Fruit fly (Drosophila melanogaster) whole organism, embryonic: Measurements from ENCODE around the gene ZnT86D.

ENCODE experiments used
- Bdp1 ChIP-seq: fragments of 200-800 bp; sonication (Bioruptor generic); optimal IDR thresholded peaks from 3 replicates; lab custom pipeline; 2016; ENCODE audit warnings: missing biosample characterization, missing genetic modification characterization
- BtbVII ChIP-seq: fragments of 200-800 bp; sonication (Bioruptor generic); optimal IDR thresholded peaks from 3 replicates; lab custom pipeline; 2017; ENCODE audit warnings: missing biosample characterization, mild to moderate bottlenecking, missing genetic modification characterization
- CG11723 ChIP-seq: fragments of 200-800 bp; sonication (Bioruptor generic); optimal IDR thresholded peaks from 2 replicates; lab custom pipeline; 2017; ENCODE audit warnings: missing biosample characterization, mild to moderate bottlenecking, missing genetic modification characterization
- CG12391 ChIP-seq: fragments of 200-800 bp; sonication (Bioruptor generic); optimal IDR thresholded peaks from 3 replicates; lab custom pipeline; 2018; ENCODE audit warnings: missing biosample characterization, mild to moderate bottlenecking, missing genetic modification characterization, moderate library complexity
- CG13624 ChIP-seq: fragments of 200-800 bp; sonication (Bioruptor generic); optimal IDR thresholded peaks from 2 replicates; lab custom pipeline; 2016; ENCODE audit warnings: missing biosample characterization, missing genetic modification characterization
- CG14050 ChIP-seq: fragments of 200-800 bp; sonication (Bioruptor generic); IDR thresholded peaks from 3 replicates; pipeline ENCODE4 v1.3.6; 2022; ENCODE audit warnings: missing biosample characterization, missing genetic modification characterization
- CG15479 ChIP-seq: fragments of 200-800 bp; sonication (Bioruptor generic); optimal IDR thresholded peaks from 3 replicates; lab custom pipeline; 2019; ENCODE audit warnings: missing biosample characterization, mild to moderate bottlenecking, missing genetic modification characterization, moderate library complexity
- CG15601 ChIP-seq: fragments of 200-800 bp; sonication (Bioruptor generic); optimal IDR thresholded peaks from 3 replicates; lab custom pipeline; 2019; ENCODE audit warnings: missing biosample characterization, mild to moderate bottlenecking, missing genetic modification characterization, moderate library complexity
- CG18599 ChIP-seq: fragments of 200-800 bp; sonication (Bioruptor generic); optimal IDR thresholded peaks from 3 replicates; lab custom pipeline; 2017; ENCODE audit warnings: missing biosample characterization, missing genetic modification characterization, mild to moderate bottlenecking, moderate library complexity, missing genetic modification reagents
- CG2199 ChIP-seq: fragments of 200-800 bp; sonication (Bioruptor generic); IDR thresholded peaks from 3 replicates; pipeline ENCODE4 v1.3.6; 2022; ENCODE audit warnings: missing biosample characterization, missing genetic modification characterization
- CG2202 ChIP-seq: fragments of 200-800 bp; sonication (Bioruptor generic); optimal IDR thresholded peaks from 2 replicates; lab custom pipeline; 2018; ENCODE audit warnings: missing biosample characterization, mild to moderate bottlenecking, missing genetic modification characterization
- CG3407 ChIP-seq: fragments of 200-800 bp; sonication (Bioruptor generic); optimal IDR thresholded peaks from 2 replicates; lab custom pipeline; 2018; ENCODE audit warnings: missing biosample characterization, mild to moderate bottlenecking, missing genetic modification characterization
- CG4820 ChIP-seq: fragments of 200-800 bp; sonication (Bioruptor generic); optimal IDR thresholded peaks from 3 replicates; lab custom pipeline; 2016; ENCODE audit warnings: missing biosample characterization, missing genetic modification characterization
- CG6175 ChIP-seq: fragments of 200-800 bp; sonication (Bioruptor generic); IDR thresholded peaks from 3 replicates; pipeline ENCODE4 v1.3.6; 2022; ENCODE audit warnings: missing biosample characterization, missing genetic modification characterization
- CG6254 ChIP-seq: fragments of 200-800 bp; sonication (Bioruptor generic); optimal IDR thresholded peaks from 3 replicates; lab custom pipeline; 2017; ENCODE audit warnings: mild to moderate bottlenecking, missing biosample characterization, missing genetic modification reagents, missing genetic modification characterization
- CG8478 ChIP-seq: fragments of >200 bp; optimal IDR thresholded peaks from 2 replicates; lab custom pipeline; 2018
- CG9817 ChIP-seq: fragments of 200-800 bp; sonication (Bioruptor generic); optimal IDR thresholded peaks from 2 replicates; lab custom pipeline; 2018; ENCODE audit warnings: missing biosample characterization, mild to moderate bottlenecking, missing genetic modification characterization, moderate library complexity
- Camta ChIP-seq: fragments of 200-800 bp; sonication (Bioruptor generic); optimal IDR thresholded peaks from 2 replicates; lab custom pipeline; 2016; ENCODE audit warnings: missing biosample characterization, missing genetic modification characterization
- Chrac-16 ChIP-seq: fragments of 200-800 bp; sonication (Bioruptor generic); optimal IDR thresholded peaks from 3 replicates; lab custom pipeline; 2016; ENCODE audit warnings: missing biosample characterization, missing genetic modification characterization
- CrebB ChIP-seq: fragments of 200-800 bp; sonication (Bioruptor generic); optimal IDR thresholded peaks from 3 replicates; lab custom pipeline; 2018; ENCODE audit warnings: missing biosample characterization, mild to moderate bottlenecking, missing genetic modification characterization
- Dek ChIP-seq: fragments of 200-800 bp; sonication (Bioruptor generic); optimal IDR thresholded peaks from 3 replicates; lab custom pipeline; 2019; ENCODE audit warnings: missing biosample characterization, mild to moderate bottlenecking, missing genetic modification characterization, moderate library complexity
- Fer3 ChIP-seq: fragments of 200-800 bp; sonication (Bioruptor generic); optimal IDR thresholded peaks from 2 replicates; lab custom pipeline; 2018; ENCODE audit warnings: missing biosample characterization, mild to moderate bottlenecking, missing genetic modification characterization, moderate library complexity
- H2.0 ChIP-seq: fragments of 200-800 bp; sonication (Bioruptor generic); IDR thresholded peaks from 2 replicates; pipeline ENCODE4 v1.3.6; 2022; ENCODE audit warnings: missing biosample characterization, missing genetic modification characterization
- HLH3B ChIP-seq: fragments of 200-800 bp; sonication (Bioruptor generic); IDR thresholded peaks from 2 replicates; pipeline ENCODE4 v1.3.6; 2022; ENCODE audit warnings: missing biosample characterization, missing genetic modification characterization
- Hmr ChIP-seq: fragments of 200-800 bp; sonication (Bioruptor generic); optimal IDR thresholded peaks from 3 replicates; lab custom pipeline; 2017; ENCODE audit warnings: mild to moderate bottlenecking, missing biosample characterization, missing genetic modification reagents, missing genetic modification characterization
- NC2β ChIP-seq: fragments of 200-800 bp; sonication (Bioruptor generic); optimal IDR thresholded peaks from 2 replicates; lab custom pipeline; 2016; ENCODE audit warnings: missing biosample characterization, missing genetic modification characterization
- Poxn ChIP-seq: fragments of 200-800 bp; sonication (Bioruptor generic); IDR thresholded peaks from 2 replicates; pipeline ENCODE4 v1.3.6; 2022; ENCODE audit warnings: missing biosample characterization, missing genetic modification characterization
- Rx ChIP-seq: fragments of 200-800 bp; sonication (Bioruptor generic); IDR thresholded peaks from 2 replicates; pipeline ENCODE4 v1.3.6; 2022; ENCODE audit warnings: missing biosample characterization, missing genetic modification characterization
- YL-1 ChIP-seq: fragments of 200-800 bp; sonication (Bioruptor generic); optimal IDR thresholded peaks from 3 replicates; lab custom pipeline; 2017; ENCODE audit warnings: missing biosample characterization, mild to moderate bottlenecking, missing genetic modification characterization
- aop ChIP-seq: fragments of 200-800 bp; sonication (Bioruptor generic); IDR thresholded peaks from 2 replicates; pipeline ENCODE4 v1.3.6; 2022; ENCODE audit warnings: missing biosample characterization, missing genetic modification characterization
- az2 ChIP-seq: fragments of 200-800 bp; sonication (Bioruptor generic); optimal IDR thresholded peaks from 3 replicates; lab custom pipeline; 2016; ENCODE audit warnings: missing biosample characterization, missing genetic modification characterization
- bbx ChIP-seq: fragments of 200-800 bp; sonication (Bioruptor generic); IDR thresholded peaks from 2 replicates; pipeline ENCODE4 v1.3.6; 2022; ENCODE audit warnings: missing biosample characterization, missing genetic modification characterization; ENCODE audit not compliant: partially characterized antibody
- danr ChIP-seq: fragments of 200-800 bp; sonication (Bioruptor generic); IDR thresholded peaks from 2 replicates; pipeline ENCODE4 v1.3.6; 2022; ENCODE audit warnings: missing biosample characterization, missing genetic modification characterization
- dati ChIP-seq: fragments of 200-800 bp; sonication (Bioruptor generic); IDR thresholded peaks from 2 replicates; pipeline ENCODE4 v1.3.6; 2022; ENCODE audit warnings: missing biosample characterization, missing genetic modification characterization
- fd64A ChIP-seq: fragments of 200-800 bp; sonication (Bioruptor generic); optimal IDR thresholded peaks from 3 replicates; lab custom pipeline; 2018; ENCODE audit warnings: missing biosample characterization, mild to moderate bottlenecking, missing genetic modification characterization
- gem ChIP-seq: fragments of 200-800 bp; sonication (Bioruptor generic); optimal IDR thresholded peaks from 2 replicates; lab custom pipeline; 2019; ENCODE audit warnings: missing biosample characterization, mild to moderate bottlenecking, missing genetic modification characterization, moderate library complexity
- ind ChIP-seq: fragments of 200-800 bp; sonication (Bioruptor generic); optimal IDR thresholded peaks from 3 replicates; lab custom pipeline; 2016; ENCODE audit warnings: missing biosample characterization, missing genetic modification characterization
- lab ChIP-seq: fragments of 200-800 bp; sonication (Bioruptor generic); optimal IDR thresholded peaks from 3 replicates; lab custom pipeline; 2017; ENCODE audit warnings: missing biosample characterization, missing genetic modification characterization, mild to moderate bottlenecking, moderate library complexity, missing genetic modification reagents
- lbe ChIP-seq: fragments of 200-800 bp; sonication (Bioruptor generic); optimal IDR thresholded peaks from 2 replicates; lab custom pipeline; 2016; ENCODE audit warnings: missing biosample characterization, mild to moderate bottlenecking, missing genetic modification characterization
- lola ChIP-seq, 3 experiments: fragments of >200 bp in 2 of 3; fragments of 200-800 bp in 1 of 3; sonication (Bioruptor generic) in 1 of 3; optimal IDR thresholded peaks; 2 replicates each; lab custom pipeline; 2017 to 2019; ENCODE audit warnings: missing biosample characterization in 3 of 3, missing genetic modification characterization in 3 of 3, mild to moderate bottlenecking in 1 of 3, moderate library complexity in 1 of 3
- lov ChIP-seq, 2 experiments: fragments of 200-800 bp in 1 of 2; fragments of >200 bp in 1 of 2; sonication (Bioruptor generic) in 1 of 2; IDR thresholded peaks in 1 of 2; optimal IDR thresholded peaks in 1 of 2; 2 replicates in 1 of 2; 3 replicates in 1 of 2; pipeline versions ENCODE4 v1.3.6 to Lab custom; 2017 to 2022; ENCODE audit warnings: missing biosample characterization in 1 of 2, missing genetic modification characterization in 1 of 2
- maf-S ChIP-seq: fragments of 200-800 bp; sonication (Bioruptor generic); optimal IDR thresholded peaks from 2 replicates; lab custom pipeline; 2016; ENCODE audit warnings: missing biosample characterization, missing genetic modification characterization
- repo ChIP-seq: fragments of 200-800 bp; sonication (Bioruptor generic); optimal IDR thresholded peaks from 2 replicates; lab custom pipeline; 2016; ENCODE audit warnings: missing biosample characterization, missing genetic modification characterization
- salm ChIP-seq: fragments of 200-800 bp; sonication (Bioruptor generic); optimal IDR thresholded peaks from 2 replicates; lab custom pipeline; 2018; ENCODE audit warnings: missing biosample characterization, mild to moderate bottlenecking, missing genetic modification characterization
- toy ChIP-seq: fragments of 200-800 bp; sonication (Bioruptor generic); IDR thresholded peaks from 2 replicates; pipeline ENCODE4 v1.3.6; 2022; ENCODE audit warnings: missing biosample characterization, missing genetic modification characterization
- ttk ChIP-seq: fragments of 200-800 bp; sonication (Bioruptor generic); IDR thresholded peaks from 2 replicates; pipeline ENCODE4 v2.1.2; 2022; ENCODE audit warnings: missing biosample characterization, missing genetic modification characterization
- wdn ChIP-seq: fragments of 200-800 bp; sonication (Bioruptor generic); IDR thresholded peaks from 2 replicates; pipeline ENCODE4 v1.3.6; 2022; ENCODE audit warnings: missing biosample characterization, missing genetic modification characterization
- wor ChIP-seq: fragments of 200-800 bp; sonication (Bioruptor generic); IDR thresholded peaks from 2 replicates; pipeline ENCODE4 v1.3.6; 2022; ENCODE audit warnings: missing biosample characterization, missing genetic modification characterization

The ZnT86D gene

DNA sequence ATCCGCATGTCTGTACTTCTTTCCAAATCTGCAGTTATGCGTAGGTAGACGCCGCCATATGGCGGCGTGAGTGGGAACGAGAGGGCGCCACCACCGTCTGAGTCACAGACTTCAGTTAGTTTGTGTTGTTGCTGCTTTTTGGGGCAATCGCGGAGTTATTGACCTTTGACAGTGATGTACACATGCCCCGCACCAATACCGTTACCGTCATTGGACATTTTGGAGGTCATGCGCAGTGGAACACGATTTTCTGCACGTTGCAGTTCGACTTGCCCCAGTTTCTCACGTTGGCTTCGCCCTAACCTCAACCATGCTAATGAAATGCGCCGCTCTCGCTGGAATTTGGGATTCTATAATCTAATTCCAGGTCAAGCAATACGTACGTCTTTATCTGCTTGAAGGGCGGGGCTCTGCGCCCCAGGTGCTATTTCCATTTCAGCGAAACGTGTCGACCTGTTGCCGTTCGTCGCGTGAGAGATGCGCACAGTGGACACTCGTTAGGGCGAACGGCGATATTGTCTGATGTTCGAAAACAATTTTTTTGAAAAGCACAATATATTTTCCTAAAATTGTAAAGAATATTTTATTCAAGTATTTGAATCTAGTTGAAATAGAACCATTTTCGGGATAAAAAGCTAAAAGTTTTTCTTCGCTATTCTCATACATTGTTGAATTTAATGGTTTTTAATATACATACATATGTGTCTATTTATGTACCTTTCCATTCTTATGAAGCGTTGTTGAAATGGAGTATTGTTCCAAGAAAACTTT lies 2.9 kb downstream of the ZnT86D start (continued):
- TF ChIP-seq Dek (peak; percentile 64), lola (GFP tag; optimal IDR thresholded peaks at IDR 0.05; lab: Kevin White, UChicago) (peak in 1 of 3 experiments; percentile 49), Poxn (GFP tag; lab: Robert Waterston, UW) (no peak), CG4820 (GFP tag; lab: Kevin White, UChicago) (peak; percentile 83), CG15601 (no peak), salm (tag; lab: Kevin White, UChicago) (no peak), lab (peak; percentile 80), CG13624 (peak; percentile 79), fd64A (no peak), Fer3 (tag; lab: Kevin White, UChicago) (peak; percentile 82), NC2β (peak; percentile 48), H2.0 (peak; percentile 64), CG12391 (peak; percentile 81), BtbVII (GFP tag; lab: Kevin White, UChicago) (peak; percentile 25), Rx (0 out of 2 replicates have a peak, but pooled peaks have one; percentile 37), az2 (peak; percentile 75), toy (GFP tag; lab: Robert Waterston, UW) (peak; percentile 35; the same call in 1 of the 2 replicates), aop (no peak), maf-S (peak; percentile 79), CG9817 (tag; lab: Kevin White, UChicago) (peak; percentile 65), wor (GFP tag; lab: Robert Waterston, UW) (peak; percentile 30; the same call in 1 of the 2 replicates), CG14050 (GFP tag; lab: Robert Waterston, UW) (peak; percentile 66), CG2202 (tag; lab: Kevin White, UChicago) (no peak), Camta (GFP tag; lab: Kevin White, UChicago) (peak; percentile 34), CG6175 (peak; percentile 63; the same call in 1 of the 3 replicates), CG8478 (lab: Kevin White, UChicago) (no peak), bbx (GFP tag; lab: Robert Waterston, UW) (0 out of 2 replicates have a peak, but pooled peaks have one; percentile 31), CG6254 (no peak), ind (GFP tag; lab: Kevin White, UChicago) (peak; percentile 83), YL-1 (GFP tag; lab: Kevin White, UChicago) (peak; percentile 57), Hmr (GFP tag; lab: Kevin White, UChicago) (peak; percentile 76), ttk (GFP tag; lab: Robert Waterston, UW) (peak; percentile 65), CrebB (no peak), CG2199 (GFP tag; lab: Robert Waterston, UW) (0 out of 3 replicates have a peak, but pooled peaks have one; percentile 28), danr (no peak), gem (tag; lab: Kevin White, UChicago) (peak; percentile 80), repo (GFP tag; lab: Kevin White, UChicago) (peak; percentile 51), CG11723 (GFP tag; lab: Kevin White, UChicago) (no peak), CG15479 (GFP tag; lab: Kevin White, UChicago) (no peak), Bdp1 (peak; percentile 8), lbe (GFP tag; lab: Kevin White, UChicago) (peak; percentile 45), dati (GFP tag; lab: Robert Waterston, UW) (no peak), CG18599 (GFP tag; lab: Kevin White, UChicago) (peak; percentile 73), HLH3B (peak; percentile 74), CG3407 (GFP tag; lab: Kevin White, UChicago) (peak; percentile 41), lov (optimal IDR thresholded peaks at IDR 0.05; lab: Kevin White, UChicago) (no peak), lov (GFP tag; IDR thresholded peaks at IDR 0.05; lab: Robert Waterston, UW) (peak; percentile 71; the same call in 1 of the 3 replicates), Chrac-16 (GFP tag; lab: Kevin White, UChicago) (peak; percentile 77), wdn (peak; percentile 57)
